Fruit fly (Drosophila melanogaster): ENCODE measurements around the gene CG9997.

Gene CG9997

DNA sequence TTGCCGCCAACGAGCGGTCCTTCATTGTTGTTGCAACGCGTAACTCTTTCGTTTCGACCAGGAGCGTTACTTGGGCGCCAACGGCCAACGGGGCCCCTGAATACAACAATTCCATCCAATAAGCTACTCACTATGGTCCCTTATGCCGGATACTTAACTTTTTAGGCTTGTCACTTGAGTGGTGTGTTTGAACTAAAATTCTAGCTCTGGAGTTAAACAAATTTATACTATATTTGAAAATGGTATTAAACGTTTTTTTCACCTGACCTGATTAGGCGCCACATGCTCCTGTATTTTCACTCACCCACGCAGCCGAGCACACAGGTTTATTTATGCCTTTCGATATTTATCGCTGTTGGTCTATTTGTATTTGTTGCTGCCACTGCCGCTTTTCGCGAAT is 48.4 kb upstream of the CG9997 start (continued):
- TF ChIP-seq CkIIα-i1 (GFP tag; IDR thresholded peaks at IDR 0.05) (no peak), prd (optimal IDR thresholded peaks at IDR 0.05) (no peak), prd (GFP tag; IDR thresholded peaks at IDR 0.05) (peak; percentile 43; the same call in 2 of the 3 replicates), CG5180 (GFP tag; optimal IDR thresholded peaks at IDR 0.05) (no peak), inv (GFP tag; IDR thresholded peaks at IDR 0.05; ENCODE audit: partially characterized antibody) (peak; percentile 33; the same call in 1 of the 2 replicates), tap (tag; optimal IDR thresholded peaks at IDR 0.05) (no peak), Ets97D (GFP tag; optimal IDR thresholded peaks at IDR 0.05) (no peak), CG8478 (optimal IDR thresholded peaks at IDR 0.05) (no peak), Chrac-16 (GFP tag; optimal IDR thresholded peaks at IDR 0.05) (no peak), bsh (GFP tag; optimal IDR thresholded peaks at IDR 0.05) (no peak), kni (GFP tag; optimal IDR thresholded peaks at IDR 0.05) (no peak), gcm (GFP tag; optimal IDR thresholded peaks at IDR 0.05) (no peak), schlank (tag; optimal IDR thresholded peaks at IDR 0.05) (no peak), CG1603 (tag; optimal IDR thresholded peaks at IDR 0.05) (no peak), eve (GFP tag; optimal IDR thresholded peaks at IDR 0.05) (no peak), CG13624 (GFP tag; optimal IDR thresholded peaks at IDR 0.05) (no peak), CG10462 (GFP tag; optimal IDR thresholded peaks at IDR 0.05) (no peak), CG11247 (GFP tag; IDR thresholded peaks at IDR 0.05) (no peak), hb (GFP tag; IDR thresholded peaks at IDR 0.05; ENCODE audit: partially characterized antibody) (no peak), fu2 (GFP tag; optimal IDR thresholded peaks at IDR 0.05) (no peak), Xbp1 (GFP tag; optimal IDR thresholded peaks at IDR 0.05) (peak; percentile 5), vvl (GFP tag; IDR thresholded peaks at IDR 0.05) (no peak), TFAM (GFP tag; optimal IDR thresholded peaks at IDR 0.05) (no peak), fd64A (GFP tag; optimal IDR thresholded peaks at IDR 0.05) (no peak), CG3726 (GFP tag; IDR thresholded peaks at IDR 0.05) (no peak), CG7372 (GFP tag; IDR thresholded peaks at IDR 0.05) (no peak), cas (GFP tag; IDR thresholded peaks at IDR 0.05) (no peak), CG32767 (GFP tag; IDR thresholded peaks at IDR 0.05) (no peak), CG10565 (GFP tag; optimal IDR thresholded peaks at IDR 0.05) (no peak), CG17912 (GFP tag; optimal IDR thresholded peaks at IDR 0.05) (no peak), CG8924 (tag; optimal IDR thresholded peaks at IDR 0.05) (no peak), HLH54F (GFP tag; optimal IDR thresholded peaks at IDR 0.05) (no peak), CG31365 (tag; optimal IDR thresholded peaks at IDR 0.05) (no peak), CG6272 (GFP tag; IDR thresholded peaks at IDR 0.05) (no peak), Taf1 (GFP tag; IDR thresholded peaks at IDR 0.05) (no peak), btn (GFP tag; optimal IDR thresholded peaks at IDR 0.05) (no peak), CG13123 (GFP tag; optimal IDR thresholded peaks at IDR 0.05) (no peak), Oli (tag; optimal IDR thresholded peaks at IDR 0.05) (no peak), CG1233 (GFP tag; optimal IDR thresholded peaks at IDR 0.05) (no peak), Dip3 (GFP tag; optimal IDR thresholded peaks at IDR 0.05) (no peak), CG17802 (tag; optimal IDR thresholded peaks at IDR 0.05) (no peak), Sry-β (GFP tag; optimal IDR thresholded peaks at IDR 0.05) (no peak), ro (GFP tag; IDR thresholded peaks at IDR 0.05) (no peak), CG43689 (GFP tag; IDR thresholded peaks at IDR 0.05) (no peak), Mes4 (GFP tag; optimal IDR thresholded peaks at IDR 0.05) (no peak), Aef1 (GFP tag; IDR thresholded peaks at IDR 0.05) (0 out of 3 replicates have a peak, but pooled peaks have one; percentile 14), CG3065 (GFP tag; optimal IDR thresholded peaks at IDR 0.05) (no peak), Stat92E (GFP tag; optimal IDR thresholded peaks at IDR 0.05) (no peak), CG2199 (GFP tag; IDR thresholded peaks at IDR 0.05) (no peak), wdn (GFP tag; IDR thresholded peaks at IDR 0.05) (no peak), D19B (GFP tag; optimal IDR thresholded peaks at IDR 0.05) (no peak), stc (GFP tag; IDR thresholded peaks at IDR 0.05) (no peak), CG15514 (GFP tag; optimal IDR thresholded peaks at IDR 0.05) (no peak)
